Fruit fly (Drosophila melanogaster) whole organism, embryonic: ENCODE results near the gene CG12056.

Experiments used
- Asciz ChIP-seq: fragments of 200-800 bp; sonication (Bioruptor generic); optimal IDR thresholded peaks from 2 replicates; lab custom pipeline; 2017; ENCODE audit warnings: missing biosample characterization, mild to moderate bottlenecking, missing genetic modification characterization, missing genetic modification reagents
- Atf3 ChIP-seq: fragments of 200-800 bp; sonication (Bioruptor generic); optimal IDR thresholded peaks from 3 replicates; lab custom pipeline; 2016; ENCODE audit warnings: missing biosample characterization, missing genetic modification characterization
- Awh ChIP-seq: fragments of 200-800 bp; sonication (Bioruptor generic); IDR thresholded peaks from 2 replicates; pipeline ENCODE4, ENCODE4 v1.3.6; 2022; ENCODE audit warnings: missing biosample characterization, missing genetic modification characterization
- BtbVII ChIP-seq: fragments of 200-800 bp; sonication (Bioruptor generic); optimal IDR thresholded peaks from 3 replicates; lab custom pipeline; 2017; ENCODE audit warnings: missing biosample characterization, mild to moderate bottlenecking, missing genetic modification characterization
- C15 ChIP-seq: fragments of 200-800 bp; sonication (Bioruptor generic); IDR thresholded peaks from 3 replicates; pipeline ENCODE4 v1.3.6; 2022; ENCODE audit warnings: missing biosample characterization, missing genetic modification characterization
- CG11456 ChIP-seq: fragments of 200-800 bp; sonication (Bioruptor generic); IDR thresholded peaks from 3 replicates; pipeline ENCODE4 v1.3.6; 2022; ENCODE audit warnings: missing biosample characterization, missing genetic modification characterization
- CG14441 ChIP-seq: fragments of 200-800 bp; sonication (Bioruptor generic); IDR thresholded peaks from 2 replicates; pipeline ENCODE4 v1.3.6; 2022; ENCODE audit warnings: missing biosample characterization, missing genetic modification characterization
- CG14860 ChIP-seq: fragments of 200-800 bp; sonication (Bioruptor generic); IDR thresholded peaks from 3 replicates; pipeline ENCODE4 v1.3.6; 2022; ENCODE audit warnings: missing biosample characterization, missing genetic modification characterization; ENCODE audit not compliant: partially characterized antibody
- CG1529 ChIP-seq: fragments of 200-800 bp; sonication (Bioruptor generic); optimal IDR thresholded peaks from 3 replicates; lab custom pipeline; 2018; ENCODE audit warnings: missing biosample characterization, missing genetic modification characterization
- CG15601 ChIP-seq: fragments of 200-800 bp; sonication (Bioruptor generic); optimal IDR thresholded peaks from 3 replicates; lab custom pipeline; 2019; ENCODE audit warnings: missing biosample characterization, mild to moderate bottlenecking, missing genetic modification characterization, moderate library complexity
- CG16815 ChIP-seq: fragments of 200-800 bp; sonication (Bioruptor generic); optimal IDR thresholded peaks from 3 replicates; lab custom pipeline; 2017; ENCODE audit warnings: missing biosample characterization, mild to moderate bottlenecking, missing genetic modification characterization
- CG17328 ChIP-seq: fragments of 200-800 bp; sonication (Bioruptor generic); IDR thresholded peaks from 2 replicates; pipeline ENCODE4 v1.3.6; 2022; ENCODE audit warnings: missing biosample characterization, missing genetic modification characterization
- CG2199 ChIP-seq: fragments of 200-800 bp; sonication (Bioruptor generic); IDR thresholded peaks from 3 replicates; pipeline ENCODE4 v1.3.6; 2022; ENCODE audit warnings: missing biosample characterization, missing genetic modification characterization
- CG31365 ChIP-seq: fragments of 200-800 bp; sonication (Bioruptor generic); optimal IDR thresholded peaks from 2 replicates; lab custom pipeline; 2018; ENCODE audit warnings: missing biosample characterization, mild to moderate bottlenecking, missing genetic modification characterization
- CG3281 ChIP-seq: fragments of 200-800 bp; sonication (Bioruptor generic); optimal IDR thresholded peaks from 3 replicates; lab custom pipeline; 2017; ENCODE audit warnings: missing biosample characterization, mild to moderate bottlenecking, missing genetic modification characterization
- CG33213 ChIP-seq: fragments of 200-800 bp; sonication (Bioruptor generic); optimal IDR thresholded peaks from 3 replicates; lab custom pipeline; 2016; ENCODE audit warnings: missing biosample characterization, missing genetic modification characterization
- CG4360 ChIP-seq: fragments of 200-800 bp; sonication (Bioruptor generic); IDR thresholded peaks from 2 replicates; pipeline ENCODE4 v1.3.6; 2022; ENCODE audit warnings: missing biosample characterization, missing genetic modification characterization
- CG4617 ChIP-seq: fragments of 200-800 bp; sonication (Bioruptor generic); optimal IDR thresholded peaks from 3 replicates; lab custom pipeline; 2016; ENCODE audit warnings: missing biosample characterization, missing genetic modification characterization, borderline replicate concordance
- CG6254 ChIP-seq: fragments of 200-800 bp; sonication (Bioruptor generic); optimal IDR thresholded peaks from 3 replicates; lab custom pipeline; 2017; ENCODE audit warnings: mild to moderate bottlenecking, missing biosample characterization, missing genetic modification reagents, missing genetic modification characterization
- CG6654 ChIP-seq: fragments of 200-800 bp; sonication (Bioruptor generic); optimal IDR thresholded peaks from 2 replicates; lab custom pipeline; 2017; ENCODE audit warnings: missing biosample characterization, mild to moderate bottlenecking, missing genetic modification characterization
- CG6791 ChIP-seq: fragments of 200-800 bp; sonication (Bioruptor generic); IDR thresholded peaks from 3 replicates; pipeline ENCODE4 v1.3.6; 2022; ENCODE audit warnings: missing biosample characterization, missing genetic modification characterization; ENCODE audit not compliant: partially characterized antibody
- CG7556 ChIP-seq: fragments of 200-800 bp; sonication (Bioruptor generic); optimal IDR thresholded peaks from 2 replicates; lab custom pipeline; 2017; ENCODE audit warnings: missing biosample characterization, mild to moderate bottlenecking, missing genetic modification characterization
- CG7839 ChIP-seq: fragments of 200-800 bp; sonication (Bioruptor generic); optimal IDR thresholded peaks from 3 replicates; lab custom pipeline; 2018; ENCODE audit warnings: missing biosample characterization, mild to moderate bottlenecking, missing genetic modification characterization, moderate library complexity
- CG8281 ChIP-seq: fragments of 200-800 bp; sonication (Bioruptor generic); optimal IDR thresholded peaks from 2 replicates; lab custom pipeline; 2018; ENCODE audit warnings: missing biosample characterization, mild to moderate bottlenecking, missing genetic modification characterization, moderate library complexity
- Dip3 ChIP-seq: fragments of 200-800 bp; sonication (Bioruptor generic); optimal IDR thresholded peaks from 3 replicates; lab custom pipeline; 2016; ENCODE audit warnings: missing biosample characterization, missing genetic modification characterization
- GATAe ChIP-seq: fragments of 200-800 bp; sonication (Bioruptor generic); conservative IDR thresholded peaks from 2 replicates; pipeline ENCODE4 v1.3.6; 2022; ENCODE audit warnings: missing biosample characterization, missing genetic modification characterization
- HLH4C ChIP-seq: fragments of 200-800 bp; sonication (Bioruptor generic); IDR thresholded peaks from 3 replicates; pipeline ENCODE4 v1.3.6; 2022; ENCODE audit warnings: missing biosample characterization, missing genetic modification characterization; ENCODE audit not compliant: partially characterized antibody
- Nf-YB ChIP-seq: fragments of 200-800 bp; sonication (Bioruptor generic); optimal IDR thresholded peaks from 3 replicates; lab custom pipeline; 2019; ENCODE audit warnings: missing biosample characterization, mild to moderate bottlenecking, missing genetic modification characterization, moderate library complexity
- Oaz ChIP-seq: fragments of 200-800 bp; sonication (Bioruptor generic); IDR thresholded peaks from 2 replicates; pipeline ENCODE4 v1.3.6; 2022; ENCODE audit warnings: missing biosample characterization, missing genetic modification characterization
- Rfx ChIP-seq: fragments of 200-800 bp; sonication (Bioruptor generic); IDR thresholded peaks from 2 replicates; pipeline ENCODE4 v1.3.6; 2022; ENCODE audit warnings: missing biosample characterization, missing genetic modification characterization
- Sox100B ChIP-seq: fragments of 200-800 bp; sonication (Bioruptor generic); optimal IDR thresholded peaks from 3 replicates; lab custom pipeline; 2018; ENCODE audit warnings: missing biosample characterization, mild to moderate bottlenecking, missing genetic modification characterization
- Taf1 ChIP-seq: fragments of 200-800 bp; sonication (Bioruptor generic); IDR thresholded peaks from 2 replicates; pipeline ENCODE4 v1.3.6; 2022; ENCODE audit warnings: missing biosample characterization, missing genetic modification characterization
- Vsx1 ChIP-seq: fragments of 200-800 bp; sonication (Bioruptor generic); optimal IDR thresholded peaks from 2 replicates; lab custom pipeline; 2017; ENCODE audit warnings: missing biosample characterization, mild to moderate bottlenecking, missing genetic modification characterization, missing genetic modification reagents
- ac ChIP-seq: fragments of 200-800 bp; sonication (Bioruptor generic); optimal IDR thresholded peaks from 3 replicates; lab custom pipeline; 2017; ENCODE audit warnings: missing biosample characterization, mild to moderate bottlenecking, missing genetic modification characterization
- caup ChIP-seq: fragments of 200-800 bp; sonication (Bioruptor generic); optimal IDR thresholded peaks from 3 replicates; lab custom pipeline; 2017; ENCODE audit warnings: missing biosample characterization, mild to moderate bottlenecking, missing genetic modification characterization, moderate library complexity; ENCODE audit not compliant: severe bottlenecking
- emc ChIP-seq: fragments of 200-800 bp; sonication (Bioruptor generic); optimal IDR thresholded peaks from 2 replicates; lab custom pipeline; 2016; ENCODE audit warnings: missing biosample characterization, missing genetic modification characterization
- en ChIP-seq: fragments of 200-800 bp; sonication (Bioruptor generic); optimal IDR thresholded peaks from 2 replicates; lab custom pipeline; 2016; ENCODE audit warnings: missing biosample characterization, missing genetic modification characterization
- fd102C ChIP-seq: fragments of 200-800 bp; sonication (Bioruptor generic); optimal IDR thresholded peaks from 2 replicates; lab custom pipeline; 2018; ENCODE audit warnings: missing biosample characterization, mild to moderate bottlenecking, missing genetic modification characterization, moderate library complexity
- hb ChIP-seq: fragments of 200-800 bp; sonication (Bioruptor generic); IDR thresholded peaks from 3 replicates; pipeline ENCODE4 v1.3.6; 2022; ENCODE audit warnings: missing biosample characterization, missing genetic modification characterization; ENCODE audit not compliant: partially characterized antibody
- hbn ChIP-seq: fragments of 200-800 bp; sonication (Bioruptor generic); IDR thresholded peaks from 2 replicates; pipeline ENCODE4 v1.3.6; 2022; ENCODE audit warnings: missing biosample characterization, missing genetic modification characterization; ENCODE audit not compliant: partially characterized antibody
- ind ChIP-seq: fragments of 200-800 bp; sonication (Bioruptor generic); optimal IDR thresholded peaks from 3 replicates; lab custom pipeline; 2016; ENCODE audit warnings: missing biosample characterization, missing genetic modification characterization
- nmo ChIP-seq: fragments of 200-800 bp; sonication (Bioruptor generic); optimal IDR thresholded peaks from 2 replicates; lab custom pipeline; 2018; ENCODE audit warnings: missing biosample characterization, mild to moderate bottlenecking, missing genetic modification characterization, moderate library complexity
- odd ChIP-seq: fragments of 200-800 bp; sonication (Bioruptor generic); optimal IDR thresholded peaks from 2 replicates; lab custom pipeline; 2017; ENCODE audit warnings: missing biosample characterization, mild to moderate bottlenecking, missing genetic modification characterization
- peb ChIP-seq: fragments of 200-800 bp; sonication (Bioruptor generic); IDR thresholded peaks from 2 replicates; pipeline ENCODE4 v1.3.6; 2022; ENCODE audit warnings: missing biosample characterization, missing genetic modification characterization
- pnt ChIP-seq: fragments of 200-800 bp; sonication (Bioruptor generic); optimal IDR thresholded peaks from 3 replicates; lab custom pipeline; 2016; ENCODE audit warnings: missing biosample characterization, missing genetic modification characterization
- psq ChIP-seq: fragments of 200-800 bp; sonication (Bioruptor generic); optimal IDR thresholded peaks from 2 replicates; lab custom pipeline; 2017; ENCODE audit warnings: missing biosample characterization, missing genetic modification characterization
- so ChIP-seq: fragments of 200-800 bp; sonication (Bioruptor generic); IDR thresholded peaks from 3 replicates; pipeline ENCODE4 v1.3.6; 2022; ENCODE audit warnings: missing biosample characterization, missing genetic modification characterization
- tap ChIP-seq: fragments of 200-800 bp; optimal IDR thresholded peaks from 3 replicates; lab custom pipeline; 2019; ENCODE audit warnings: missing biosample characterization, mild to moderate bottlenecking, missing genetic modification characterization, moderate library complexity
- toy ChIP-seq: fragments of 200-800 bp; sonication (Bioruptor generic); IDR thresholded peaks from 2 replicates; pipeline ENCODE4 v1.3.6; 2022; ENCODE audit warnings: missing biosample characterization, missing genetic modification characterization
- usp ChIP-seq: fragments of >200 bp; optimal IDR thresholded peaks from 2 replicates; lab custom pipeline; 2017; ENCODE audit warnings: missing biosample characterization, missing genetic modification characterization
- vfl ChIP-seq: fragments of 200-800 bp; sonication (Bioruptor generic); optimal IDR thresholded peaks from 2 replicates; lab custom pipeline; 2016; ENCODE audit warnings: missing biosample characterization, missing genetic modification characterization

CG12056 gene

dm6 chrX:9155134-9155533 lies 37.3 kb upstream of the CG12056 start (continued):
- TF ChIP-seq usp (no peak), ac (GFP tag; lab: Kevin White, UChicago) (no peak), CG7839 (tag; lab: Kevin White, UChicago) (peak; percentile 73), CG4617 (GFP tag; lab: Kevin White, UChicago) (no peak), Oaz (GFP tag; lab: Robert Waterston, UW) (no peak), peb (no peak; the same call in 1 of the 2 replicates), CG15601 (tag; lab: Kevin White, UChicago) (peak; percentile 29), Vsx1 (GFP tag; lab: Kevin White, UChicago) (no peak), psq (no peak), emc (GFP tag; lab: Kevin White, UChicago) (no peak), CG31365 (tag; lab: Kevin White, UChicago) (no peak), hb (GFP tag; lab: Robert Waterston, UW) (no peak), CG17328 (0 out of 2 replicates have a peak, but pooled peaks have one; percentile 16), Atf3 (no peak), CG14860 (GFP tag; lab: Robert Waterston, UW) (no peak), CG2199 (GFP tag; lab: Robert Waterston, UW) (no peak), CG14441 (GFP tag; lab: Robert Waterston, UW) (no peak), Rfx (peak; percentile 37; the same call in 1 of the 2 replicates), HLH4C (GFP tag; lab: Robert Waterston, UW) (no peak), hbn (GFP tag; lab: Robert Waterston, UW) (no peak), caup (peak; percentile 44), CG6254 (GFP tag; lab: Kevin White, UChicago) (peak; percentile 55), so (GFP tag; lab: Robert Waterston, UW) (no peak), CG4360 (no peak), CG6654 (GFP tag; lab: Kevin White, UChicago) (peak; percentile 24), Asciz (no peak), CG33213 (GFP tag; lab: Kevin White, UChicago) (peak; percentile 3), CG1529 (peak; percentile 35), nmo (GFP tag; lab: Kevin White, UChicago) (peak; percentile 69), en (GFP tag; lab: Kevin White, UChicago) (no peak), Nf-YB (no peak), GATAe (no peak), BtbVII (GFP tag; lab: Kevin White, UChicago) (peak; percentile 31), pnt (GFP tag; lab: Kevin White, UChicago) (no peak), Dip3 (GFP tag; lab: Kevin White, UChicago) (peak; percentile 2), CG11456 (GFP tag; lab: Robert Waterston, UW) (no peak), tap (tag; lab: Kevin White, UChicago) (peak; percentile 65), CG6791 (GFP tag; lab: Robert Waterston, UW) (no peak), Awh (peak; percentile 17; the same call in 1 of the 2 replicates), CG8281 (tag; lab: Kevin White, UChicago) (no peak), fd102C (GFP tag; lab: Kevin White, UChicago) (no peak), vfl (GFP tag; lab: Kevin White, UChicago) (no peak), C15 (GFP tag; lab: Robert Waterston, UW) (no peak), Sox100B (GFP tag; lab: Kevin White, UChicago) (peak; percentile 71), toy (GFP tag; lab: Robert Waterston, UW) (no peak), Taf1 (no peak), CG3281 (GFP tag; lab: Kevin White, UChicago) (peak; percentile 63), CG7556 (peak; percentile 61), odd (GFP tag; lab: Kevin White, UChicago) (peak; percentile 20), CG16815 (GFP tag; lab: Kevin White, UChicago) (peak; percentile 14), ind (GFP tag; lab: Kevin White, UChicago) (peak; percentile 61)
